Fruit fly (Drosophila melanogaster) S2 (cell line): ENCODE results near the gene Ube4A.

Source experiments
- CG8478 ChIP-seq: fragments of >200 bp; optimal IDR thresholded peaks from 2 replicates; lab custom pipeline; 2018
- CTCF ChIP-seq, 2 experiments: fragments of >200 bp; optimal IDR thresholded peaks; 2 replicates each; lab custom pipeline; 2018

Gene Ube4A

DNA sequence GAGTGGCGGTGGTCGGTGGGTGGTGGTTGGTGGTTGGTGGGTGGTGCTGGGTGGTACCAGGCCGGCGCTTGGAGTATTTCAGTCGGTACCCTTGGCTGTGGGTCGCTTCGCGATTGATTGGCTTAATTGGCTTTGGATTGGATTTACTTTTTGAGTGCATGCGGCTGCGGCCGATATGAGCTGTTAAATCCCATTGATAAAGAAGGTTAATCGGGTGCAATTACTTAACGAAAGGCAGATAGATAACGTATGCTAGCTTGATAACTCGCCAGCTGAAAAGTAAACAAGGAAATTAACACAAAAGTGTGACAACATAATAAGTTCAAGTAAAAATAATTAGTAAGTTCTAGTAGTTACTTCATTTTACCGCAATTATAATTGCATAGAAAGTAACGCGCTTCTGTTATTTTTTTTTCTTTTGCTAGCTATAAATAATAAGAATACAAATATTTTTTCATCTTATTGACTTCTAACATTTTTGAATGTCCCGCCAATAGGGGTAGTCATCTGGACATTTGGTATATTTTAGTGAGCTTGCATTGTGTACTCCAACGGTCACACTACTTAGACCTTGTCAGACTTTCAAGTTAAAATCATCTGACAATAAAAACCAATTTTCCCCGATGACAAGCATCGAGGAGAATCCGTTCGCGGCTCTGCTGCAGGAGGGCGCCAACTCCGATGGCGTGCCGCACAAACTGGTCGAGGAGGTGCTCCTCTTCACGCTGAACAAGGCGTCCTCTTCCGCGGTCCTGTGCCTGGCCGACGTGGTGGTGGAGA, at the start of gene Ube4A, which contains the start of gene CG31636:
TSS of gene Ube4A (plus strand) at position 549 of the 780 bp plus-strand sequence.
TSS of gene CG31636 (minus strand) at position 184 of the 780 bp plus-strand sequence.
- TF ChIP-seq CG8478 (lab: Kevin White, UChicago), result no peak
- TF ChIP-seq CTCF (optimal IDR thresholded peaks at IDR 0.05; lab: Kevin White, UChicago), result no peak

DNA sequence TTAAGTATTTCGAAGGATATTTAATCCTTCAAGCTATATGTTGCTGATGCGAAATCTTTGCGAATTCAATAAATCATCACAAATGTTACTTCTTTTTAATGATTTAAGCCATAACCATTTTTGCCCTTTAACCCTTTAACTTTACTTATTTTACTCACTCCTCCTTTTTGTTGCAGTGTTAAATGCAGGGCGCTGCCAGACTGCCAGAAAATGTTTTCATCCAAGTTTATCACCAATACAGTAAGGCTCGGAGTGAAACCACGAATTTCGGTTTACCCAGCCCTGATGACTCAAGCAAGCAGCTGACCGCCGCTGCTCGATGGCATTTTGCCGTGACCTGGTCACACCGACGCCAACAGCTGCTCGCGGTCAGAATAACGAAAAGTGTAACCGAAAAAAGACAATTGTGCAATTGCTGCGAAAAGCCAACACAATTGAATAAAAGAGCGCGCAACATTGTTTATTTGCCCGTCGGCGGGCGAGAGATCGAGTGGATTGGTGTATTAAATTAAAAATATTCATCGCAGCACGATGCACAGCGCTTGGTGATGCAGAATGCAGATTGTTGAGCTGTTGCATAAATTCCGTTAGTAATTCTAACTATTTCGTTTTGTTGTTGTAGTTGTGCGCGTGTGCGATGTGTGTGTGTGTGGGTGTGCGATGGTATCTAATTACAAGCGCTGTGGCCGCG, 47.5 kb upstream of the Ube4A start, which contains the start of gene CG11050:
TSS of gene CG11050 (plus strand) at position 329 of the 691 bp plus-strand sequence.
- TF ChIP-seq CG8478 (lab: Kevin White, UChicago) (no peak), CTCF (optimal IDR thresholded peaks at IDR 0.05; lab: Kevin White, UChicago) (peak; percentile 71 to 72)

dm6 chr2L:6611374-6612005, 46.8 kb upstream of the Ube4A start:
- TF ChIP-seq CTCF (optimal IDR thresholded peaks at IDR 0.05; lab: Kevin White, UChicago), result no peak
- no peak for TF ChIP-seq CG8478 (lab: Kevin White, UChicago)

DNA sequence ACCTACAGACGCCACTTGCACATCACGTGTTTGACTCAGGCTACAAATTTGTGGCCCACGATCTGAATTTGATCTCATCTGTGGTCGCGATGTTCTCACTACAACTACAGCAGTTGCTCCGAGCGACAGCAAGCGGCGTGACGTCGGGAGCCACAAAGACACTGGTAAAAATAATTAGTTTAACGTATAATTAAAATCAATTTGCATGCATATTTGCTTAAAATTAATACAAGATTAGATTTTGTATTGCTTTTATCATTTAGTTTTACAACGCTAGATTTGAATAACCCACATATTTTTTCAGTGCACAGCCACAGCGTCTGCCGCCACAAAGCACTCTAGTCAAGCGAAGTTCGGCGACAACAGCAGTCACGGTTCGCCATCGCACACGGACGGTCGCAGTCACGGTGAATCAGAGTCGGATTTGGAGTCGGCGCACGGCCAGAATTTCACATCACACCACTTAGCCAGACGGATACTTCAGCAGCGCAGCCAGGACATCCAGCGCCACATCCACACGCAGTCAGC, 45.8 kb upstream of the Ube4A start:
- TF ChIP-seq CG8478 (lab: Kevin White, UChicago) (no peak), CTCF (optimal IDR thresholded peaks at IDR 0.05; lab: Kevin White, UChicago) (no peak)

dm6 chr2L:6613156-6613555, 45.2 kb upstream of the Ube4A start:
- TF ChIP-seq CTCF (optimal IDR thresholded peaks at IDR 0.05; lab: Kevin White, UChicago) (no peak), CG8478 (lab: Kevin White, UChicago) (no peak)

DNA sequence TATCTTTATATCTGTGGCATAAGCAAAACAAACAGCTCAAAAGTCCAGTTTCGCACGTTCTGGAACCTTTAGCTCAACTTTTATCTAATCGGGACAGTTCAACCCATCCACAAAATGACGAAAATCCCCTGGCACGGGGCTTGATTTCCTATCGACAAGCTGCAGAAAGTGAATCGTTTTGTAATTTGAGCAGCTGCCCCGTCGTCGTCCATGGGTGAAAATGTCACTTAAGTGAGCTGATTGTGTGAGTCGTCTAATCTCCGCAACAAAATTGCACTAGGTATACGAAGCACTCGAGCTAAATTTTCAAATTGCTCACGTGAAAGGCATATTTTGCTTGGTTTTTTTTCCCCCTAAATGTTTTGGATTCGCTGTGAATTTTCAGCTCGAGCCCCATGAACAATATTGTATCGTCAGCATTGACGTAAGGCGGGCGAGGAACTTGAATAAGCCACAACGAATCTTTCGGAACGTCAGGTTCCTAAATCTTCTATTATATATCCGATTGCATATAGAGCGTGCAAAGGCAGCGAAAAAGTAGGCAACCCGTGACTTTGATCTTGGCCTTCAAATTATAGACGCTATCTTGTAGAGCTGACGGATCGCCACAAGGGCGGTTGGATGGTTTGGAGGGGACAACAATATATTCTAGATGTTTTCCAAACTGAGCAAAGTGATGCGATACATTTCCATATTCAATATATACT, 43.9 kb upstream of the Ube4A start:
- TF ChIP-seq CTCF (optimal IDR thresholded peaks at IDR 0.05; lab: Kevin White, UChicago), result no peak
- TF ChIP-seq CG8478 (lab: Kevin White, UChicago), result no peak

dm6 chr2L:6621600-6621999, 36.7 kb upstream of the Ube4A start, which contains the start of gene DIP-iota:
Gene DIP-iota, minus strand, starts transcription at chr2L:6621700.
- no peak for TF ChIP-seq CG8478 (lab: Kevin White, UChicago)
- no peak for TF ChIP-seq CTCF (optimal IDR thresholded peaks at IDR 0.05; lab: Kevin White, UChicago)

- no peak for TF ChIP-seq CG8478 (lab: Kevin White, UChicago)
- no peak for TF ChIP-seq CTCF (optimal IDR thresholded peaks at IDR 0.05; lab: Kevin White, UChicago)
These were observed 36.3 kb upstream of the Ube4A start for dm6 chr2L:6622031-6622430.

DNA sequence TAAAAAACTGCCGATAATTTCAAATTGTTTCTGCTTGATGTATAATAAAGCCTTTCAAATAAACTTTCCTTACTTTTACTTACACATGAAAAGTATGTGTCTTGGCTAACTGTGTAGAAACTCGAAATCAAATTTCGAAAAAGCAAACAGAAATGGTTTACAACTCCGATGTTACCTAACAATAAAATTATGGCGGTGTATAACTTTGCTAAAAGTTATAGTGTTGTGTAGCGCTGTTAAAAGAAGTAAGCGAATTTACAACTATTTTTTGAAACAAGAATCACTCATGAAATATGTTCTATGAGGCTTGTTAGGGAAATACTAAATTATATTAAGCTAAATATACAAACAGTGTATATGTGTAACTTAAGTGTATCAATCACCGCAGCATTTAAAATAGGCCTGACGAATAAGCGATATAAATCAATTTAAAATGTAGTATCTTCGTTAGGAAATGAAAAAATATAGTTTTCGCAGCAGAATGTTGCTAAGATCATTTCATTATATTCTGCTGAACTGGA, 35.6 kb upstream of the Ube4A start, which contains the start of gene CG34345:
TSS of gene CG34345 (plus strand) at position 471 of the 521 bp plus-strand sequence.
- peak; percentile 43 to 74 for TF ChIP-seq CTCF (optimal IDR thresholded peaks at IDR 0.05; lab: Kevin White, UChicago)
- no peak for TF ChIP-seq CG8478 (lab: Kevin White, UChicago)

DNA sequence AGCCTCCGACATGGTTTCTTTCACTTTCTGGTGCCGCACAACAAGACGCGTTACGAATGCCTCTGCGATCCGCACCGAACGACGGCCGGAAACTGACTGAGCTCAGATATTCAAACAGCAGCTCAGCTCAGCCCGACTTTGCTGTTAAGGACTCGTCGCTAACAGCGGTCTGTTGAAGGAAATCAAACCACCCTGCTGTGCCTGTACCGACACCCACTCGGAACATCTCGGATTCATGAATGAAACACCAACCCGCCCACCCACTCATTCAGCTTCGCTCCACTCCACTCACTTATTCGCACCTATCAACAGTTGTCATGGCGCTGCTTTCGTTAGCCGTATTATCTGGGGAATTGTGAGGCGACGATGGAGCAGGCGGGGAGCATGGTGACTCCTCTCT, 26.0 kb upstream of the Ube4A start, which contains the start of gene Oatp26F:
TSS of gene Oatp26F (minus strand) at position 101 of the 400 bp plus-strand sequence.
- TF ChIP-seq CG8478 (lab: Kevin White, UChicago) (no peak), CTCF (optimal IDR thresholded peaks at IDR 0.05; lab: Kevin White, UChicago) (no peak)

DNA sequence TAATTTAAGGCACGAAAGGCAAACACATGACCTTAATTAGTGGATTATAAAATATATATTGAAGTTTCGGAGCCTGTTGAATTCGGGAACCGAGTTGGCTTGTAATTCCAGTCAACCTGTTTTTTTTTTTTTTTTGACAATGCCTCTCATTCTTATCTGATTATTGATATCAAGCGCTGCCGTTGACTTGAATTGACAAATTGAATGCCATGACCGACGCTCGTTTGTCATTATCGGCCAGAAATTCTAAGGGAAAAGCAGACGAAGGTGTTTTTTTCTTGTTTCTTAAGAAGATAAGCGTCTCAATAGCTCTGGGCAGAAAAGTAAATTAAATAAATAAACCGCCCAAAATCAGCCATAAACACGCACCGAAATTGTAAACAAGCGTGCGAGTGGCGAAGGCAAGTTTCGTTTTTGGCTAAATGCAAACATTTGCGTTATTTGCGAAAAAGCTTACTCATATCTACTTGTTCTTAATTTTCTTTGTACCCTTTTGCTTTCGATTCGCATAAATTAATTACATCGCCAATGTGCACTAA, 15.0 kb upstream of the Ube4A start:
- TF ChIP-seq CTCF (optimal IDR thresholded peaks at IDR 0.05; lab: Kevin White, UChicago) (no peak), CG8478 (lab: Kevin White, UChicago) (no peak)

DNA sequence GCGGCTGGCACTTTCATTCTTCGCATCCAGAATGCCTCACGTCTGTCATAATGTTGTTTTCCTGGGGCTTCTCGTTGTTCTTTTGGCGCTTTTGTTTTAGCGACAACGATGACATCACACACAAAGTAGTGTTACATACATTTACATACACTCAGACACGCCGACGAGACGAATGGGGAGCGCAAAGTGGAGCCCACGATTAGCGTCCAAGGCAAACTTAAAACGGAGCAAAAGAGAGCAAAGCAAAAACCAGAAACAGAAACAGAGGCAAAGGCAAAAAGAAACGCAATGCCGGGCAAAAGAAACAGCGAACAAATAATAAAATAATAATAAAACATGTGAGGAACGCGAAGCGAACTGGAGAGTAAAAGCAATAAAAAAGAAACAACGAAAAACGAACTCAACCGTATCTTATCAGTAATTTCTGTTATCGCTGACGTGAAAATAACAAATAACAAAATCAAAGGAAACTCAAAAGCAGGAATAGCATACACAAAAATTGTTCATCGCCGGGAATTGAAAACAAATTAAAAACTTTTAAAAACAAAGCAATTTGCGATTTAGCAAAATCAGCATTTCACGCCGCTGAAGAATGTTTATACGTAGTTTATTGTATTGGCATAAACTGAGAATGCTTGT, 13.8 kb upstream of the Ube4A start:
- TF ChIP-seq CG8478 (lab: Kevin White, UChicago), result no peak
- TF ChIP-seq CTCF (optimal IDR thresholded peaks at IDR 0.05; lab: Kevin White, UChicago), result no peak
